Worm (Caenorhabditis elegans) whole organism, L4 larva: ENCODE data around the gene stt-3.

Source experiments
- daf-19 ChIP-seq: fragments of 200-800 bp; sonication (Bioruptor generic); conservative IDR thresholded peaks from 2 replicates; pipeline ENCODE4 v1.3.6; 2022; ENCODE audit warnings: missing genetic modification characterization, missing compliant biosample characterization
- duxl-1 ChIP-seq: sonication (generic microtip); optimal IDR thresholded peaks from 2 replicates; lab custom pipeline; 2016; ENCODE audit warnings: mild to moderate bottlenecking, missing genetic modification characterization, moderate library complexity, missing compliant biosample characterization; ENCODE audit not compliant: poor library complexity
- fos-1 ChIP-seq: fragments of 150-350 bp; optimal IDR thresholded peaks from 2 replicates; lab custom pipeline; 2014; ENCODE audit warnings: missing biosample characterization, missing genetic modification characterization
- lin-15B ChIP-seq: fragments of 150-350 bp; sonication (generic microtip); optimal IDR thresholded peaks from 3 replicates; lab custom pipeline; 2014; ENCODE audit warnings: missing biosample characterization, missing genetic modification characterization

ce11 chrIII:6201325-6201724 is 47.1 kb upstream of the stt-3 start:
- no peak for TF ChIP-seq duxl-1
- TF ChIP-seq lin-15B (tag; lab: Kevin White, UChicago): no peak
- no peak for TF ChIP-seq fos-1 (tag; lab: Kevin White, UChicago)
- no peak for TF ChIP-seq daf-19 (GFP tag; lab: Robert Waterston, UW)
